Fruit fly (Drosophila melanogaster): ENCODE results near the gene CG33725.
A peak's percentile ranks its signal among the peaks of the same experiment; 100 is the strongest.

CG33725 gene

dm6 chr3L:12434432-12434831 lies 48.0 kb upstream of the CG33725 start (continued):
- TF ChIP-seq CG18619 (GFP tag; optimal IDR thresholded peaks at IDR 0.05) (no peak), stc (GFP tag; IDR thresholded peaks at IDR 0.05) (0 out of 2 replicates have a peak, but pooled peaks have one; percentile 17), CG16863 (GFP tag; optimal IDR thresholded peaks at IDR 0.05) (no peak), wor (GFP tag; IDR thresholded peaks at IDR 0.05) (no peak), Awh (GFP tag; IDR thresholded peaks at IDR 0.05) (no peak), CG14965 (GFP tag; optimal IDR thresholded peaks at IDR 0.05; ENCODE audit: borderline replicate concordance) (no peak), Fer2 (tag; optimal IDR thresholded peaks at IDR 0.05) (no peak), tup (GFP tag; optimal IDR thresholded peaks at IDR 0.05) (no peak), corto (GFP tag; optimal IDR thresholded peaks at IDR 0.05) (no peak), CG18599 (GFP tag; optimal IDR thresholded peaks at IDR 0.05) (no peak), CG7745 (tag; optimal IDR thresholded peaks at IDR 0.05) (no peak), CG7556 (GFP tag; optimal IDR thresholded peaks at IDR 0.05) (no peak), Kr (GFP tag; optimal IDR thresholded peaks at IDR 0.05) (no peak), CG12071 (GFP tag; optimal IDR thresholded peaks at IDR 0.05) (no peak), CG6791 (GFP tag; IDR thresholded peaks at IDR 0.05; ENCODE audit: partially characterized antibody) (peak; percentile 58; the same call in 1 of the 3 replicates), HLH4C (GFP tag; IDR thresholded peaks at IDR 0.05; ENCODE audit: partially characterized antibody) (no peak), Taf1 (GFP tag; IDR thresholded peaks at IDR 0.05) (no peak), chif (GFP tag; optimal IDR thresholded peaks at IDR 0.05) (no peak), CG8388 (GFP tag; optimal IDR thresholded peaks at IDR 0.05) (no peak), CG8924 (tag; optimal IDR thresholded peaks at IDR 0.05) (no peak), CG17802 (tag; optimal IDR thresholded peaks at IDR 0.05) (no peak), Nf-YB (GFP tag; optimal IDR thresholded peaks at IDR 0.05) (peak; percentile 99), amos (GFP tag; IDR thresholded peaks at IDR 0.05; ENCODE audit: partially characterized antibody) (peak; percentile 68; the same call in 1 of the 2 replicates), Dll (GFP tag; IDR thresholded peaks at IDR 0.05; ENCODE audit: partially characterized antibody) (no peak), CG15269 (tag; optimal IDR thresholded peaks at IDR 0.05) (no peak), emc (GFP tag; optimal IDR thresholded peaks at IDR 0.05) (no peak), CG14014 (GFP tag; IDR thresholded peaks at IDR 0.05) (no peak), maf-S (GFP tag; optimal IDR thresholded peaks at IDR 0.05) (no peak), CkIIα-i1 (GFP tag; IDR thresholded peaks at IDR 0.05) (no peak), CG8359 (GFP tag; optimal IDR thresholded peaks at IDR 0.05; ENCODE audit: borderline replicate concordance) (no peak), inv (GFP tag; IDR thresholded peaks at IDR 0.05; ENCODE audit: partially characterized antibody) (peak; percentile 61; the same call in 1 of the 2 replicates), Blimp-1 (GFP tag; optimal IDR thresholded peaks at IDR 0.05) (peak; percentile 20), CG4282 (GFP tag; optimal IDR thresholded peaks at IDR 0.05) (no peak), CG42726 (GFP tag; IDR thresholded peaks at IDR 0.05; ENCODE audit: partially characterized antibody) (peak; percentile 36; the same call in 1 of the 2 replicates), ewg (GFP tag; optimal IDR thresholded peaks at IDR 0.05) (peak; percentile 70), CG17385 (GFP tag; optimal IDR thresholded peaks at IDR 0.05) (peak; percentile 64), CG6854 (GFP tag; optimal IDR thresholded peaks at IDR 0.05) (no peak), Dip3 (GFP tag; optimal IDR thresholded peaks at IDR 0.05) (no peak), ase (GFP tag; IDR thresholded peaks at IDR 0.05) (no peak), crol (GFP tag; IDR thresholded peaks at IDR 0.05) (peak; percentile 95), cg (GFP tag; optimal IDR thresholded peaks at IDR 0.05) (peak; percentile 63), pfk (GFP tag; optimal IDR thresholded peaks at IDR 0.05) (no peak), CG10321 (GFP tag; IDR thresholded peaks at IDR 0.05) (peak; percentile 98), Poxn (GFP tag; IDR thresholded peaks at IDR 0.05) (no peak), usp (GFP tag; optimal IDR thresholded peaks at IDR 0.05) (no peak), CG7372 (GFP tag; IDR thresholded peaks at IDR 0.05) (no peak), CG1832 (GFP tag; optimal IDR thresholded peaks at IDR 0.05) (peak; percentile 95), sna (GFP tag; IDR thresholded peaks at IDR 0.05; ENCODE audit: partially characterized antibody) (peak; percentile 38; the same call in 1 of the 2 replicates), Sin3A (optimal IDR thresholded peaks at IDR 0.05) (no peak), CG5953 (GFP tag; IDR thresholded peaks at IDR 0.05) (no peak)
